Fruit fly (Drosophila melanogaster) whole organism, embryonic: ENCODE results near the gene CG42488.

Experiments
- ATbp ChIP-seq: fragments of 200-800 bp; sonication (Bioruptor generic); optimal IDR thresholded peaks from 2 replicates; lab custom pipeline; 2017; ENCODE audit warnings: missing biosample characterization, mild to moderate bottlenecking, missing genetic modification characterization, missing genetic modification reagents
- Atf6 ChIP-seq: fragments of 200-800 bp; sonication (Bioruptor generic); IDR thresholded peaks from 2 replicates; pipeline ENCODE4 v1.3.6; 2022; ENCODE audit warnings: missing biosample characterization, missing genetic modification characterization
- B-H1 ChIP-seq: fragments of 200-800 bp; sonication (Bioruptor generic); IDR thresholded peaks from 3 replicates; pipeline ENCODE4 v1.3.6; 2022; ENCODE audit warnings: missing biosample characterization, missing genetic modification characterization
- Bteb2 ChIP-seq: fragments of 200-800 bp; sonication (Bioruptor generic); optimal IDR thresholded peaks from 2 replicates; lab custom pipeline; 2016; ENCODE audit warnings: missing biosample characterization, missing genetic modification characterization
- CG11456 ChIP-seq: fragments of 200-800 bp; sonication (Bioruptor generic); IDR thresholded peaks from 3 replicates; pipeline ENCODE4 v1.3.6; 2022; ENCODE audit warnings: missing biosample characterization, missing genetic modification characterization
- CG14441 ChIP-seq: fragments of 200-800 bp; sonication (Bioruptor generic); IDR thresholded peaks from 2 replicates; pipeline ENCODE4 v1.3.6; 2022; ENCODE audit warnings: missing biosample characterization, missing genetic modification characterization
- CG14860 ChIP-seq: fragments of 200-800 bp; sonication (Bioruptor generic); IDR thresholded peaks from 3 replicates; pipeline ENCODE4 v1.3.6; 2022; ENCODE audit warnings: missing biosample characterization, missing genetic modification characterization; ENCODE audit not compliant: partially characterized antibody
- CG14965 ChIP-seq: fragments of 200-800 bp; sonication (Bioruptor generic); optimal IDR thresholded peaks from 2 replicates; lab custom pipeline; 2016; ENCODE audit warnings: missing biosample characterization, missing genetic modification characterization, borderline replicate concordance
- CG1647 ChIP-seq: fragments of 200-800 bp; sonication (Bioruptor generic); optimal IDR thresholded peaks from 3 replicates; lab custom pipeline; 2016; ENCODE audit warnings: missing biosample characterization, missing genetic modification characterization
- CG17359 ChIP-seq: fragments of 200-800 bp; sonication (Bioruptor generic); optimal IDR thresholded peaks from 3 replicates; lab custom pipeline; 2018; ENCODE audit warnings: missing biosample characterization, mild to moderate bottlenecking, missing genetic modification characterization, moderate library complexity
- CG17385 ChIP-seq: fragments of 200-800 bp; sonication (Bioruptor generic); optimal IDR thresholded peaks from 3 replicates; lab custom pipeline; 2018; ENCODE audit warnings: missing biosample characterization, mild to moderate bottlenecking, missing genetic modification characterization
- CG17612 ChIP-seq: fragments of 200-800 bp; sonication (Bioruptor generic); IDR thresholded peaks from 2 replicates; pipeline ENCODE4 v1.3.6; 2022; ENCODE audit warnings: missing biosample characterization, missing genetic modification characterization
- CG18011 ChIP-seq: fragments of 200-800 bp; sonication (Bioruptor generic); optimal IDR thresholded peaks from 2 replicates; lab custom pipeline; 2017; ENCODE audit warnings: missing biosample characterization, missing genetic modification characterization, mild to moderate bottlenecking, moderate library complexity, missing genotype
- CG2120 ChIP-seq: fragments of 200-800 bp; sonication (Bioruptor generic); optimal IDR thresholded peaks from 3 replicates; lab custom pipeline; 2016; ENCODE audit warnings: missing biosample characterization, missing genetic modification characterization
- CG2875 ChIP-seq: fragments of 200-800 bp; sonication (Bioruptor generic); optimal IDR thresholded peaks from 2 replicates; lab custom pipeline; 2017; ENCODE audit warnings: missing biosample characterization, mild to moderate bottlenecking, missing genetic modification characterization, missing genetic modification reagents
- CG32772 ChIP-seq: fragments of 200-800 bp; sonication (Bioruptor generic); IDR thresholded peaks from 2 replicates; pipeline ENCODE4 v1.3.6; 2022; ENCODE audit warnings: missing biosample characterization, missing genetic modification characterization
- CG7556 ChIP-seq: fragments of 200-800 bp; sonication (Bioruptor generic); optimal IDR thresholded peaks from 2 replicates; lab custom pipeline; 2017; ENCODE audit warnings: missing biosample characterization, mild to moderate bottlenecking, missing genetic modification characterization
- CG9727 ChIP-seq: fragments of 200-800 bp; sonication (Bioruptor generic); optimal IDR thresholded peaks from 3 replicates; lab custom pipeline; 2017; ENCODE audit warnings: missing biosample characterization, mild to moderate bottlenecking, missing genetic modification characterization
- CG9817 ChIP-seq: fragments of 200-800 bp; sonication (Bioruptor generic); optimal IDR thresholded peaks from 2 replicates; lab custom pipeline; 2018; ENCODE audit warnings: missing biosample characterization, mild to moderate bottlenecking, missing genetic modification characterization, moderate library complexity
- CG9876 ChIP-seq: fragments of 200-800 bp; sonication (Bioruptor generic); optimal IDR thresholded peaks from 2 replicates; lab custom pipeline; 2016; ENCODE audit warnings: missing biosample characterization, missing genetic modification characterization
- CTCF ChIP-seq: fragments of 200-800 bp; sonication (Bioruptor generic); optimal IDR thresholded peaks from 2 replicates; lab custom pipeline; 2017; ENCODE audit warnings: missing biosample characterization, mild to moderate bottlenecking, missing genetic modification characterization, moderate library complexity
- Drgx ChIP-seq: fragments of 200-800 bp; sonication (Bioruptor generic); IDR thresholded peaks from 2 replicates; pipeline ENCODE4 v1.3.6; 2022; ENCODE audit warnings: missing biosample characterization, missing genetic modification characterization
- Fer1 ChIP-seq: fragments of 200-800 bp; sonication (Bioruptor generic); optimal IDR thresholded peaks from 2 replicates; lab custom pipeline; 2017; ENCODE audit warnings: missing biosample characterization, mild to moderate bottlenecking, missing genetic modification characterization
- HLHmδ ChIP-seq: fragments of 200-800 bp; sonication (Bioruptor generic); optimal IDR thresholded peaks from 2 replicates; lab custom pipeline; 2018; ENCODE audit warnings: missing biosample characterization, mild to moderate bottlenecking, missing genetic modification characterization, moderate library complexity
- Hsf ChIP-seq: fragments of 200-800 bp; sonication (Bioruptor generic); optimal IDR thresholded peaks from 3 replicates; lab custom pipeline; 2016; ENCODE audit warnings: missing biosample characterization, missing genetic modification characterization
- Lpt ChIP-seq: fragments of >200 bp; optimal IDR thresholded peaks from 2 replicates; lab custom pipeline; 2018; ENCODE audit warnings: missing biosample characterization, missing genetic modification characterization
- Myb ChIP-seq: fragments of 200-800 bp; sonication (Bioruptor generic); optimal IDR thresholded peaks from 2 replicates; lab custom pipeline; 2016; ENCODE audit warnings: missing biosample characterization, missing genetic modification characterization
- NFAT ChIP-seq: fragments of 200-800 bp; sonication (Bioruptor generic); IDR thresholded peaks from 2 replicates; pipeline ENCODE4 v1.3.6; 2022; ENCODE audit warnings: missing biosample characterization, missing genetic modification characterization
- Pdp1 ChIP-seq, 2 experiments: fragments of 200-800 bp; sonication (Bioruptor generic); optimal IDR thresholded peaks; 3 replicates each; lab custom pipeline; 2016; ENCODE audit warnings: missing biosample characterization in 2 of 2, missing genetic modification characterization in 2 of 2, mild to moderate bottlenecking in 1 of 2, moderate library complexity in 1 of 2
- Sox102F ChIP-seq: fragments of 200-800 bp; sonication (Bioruptor generic); optimal IDR thresholded peaks from 2 replicates; lab custom pipeline; 2018; ENCODE audit warnings: missing biosample characterization, mild to moderate bottlenecking, missing genetic modification characterization, moderate library complexity
- Taf1 ChIP-seq: fragments of 200-800 bp; sonication (Bioruptor generic); IDR thresholded peaks from 2 replicates; pipeline ENCODE4 v1.3.6; 2022; ENCODE audit warnings: missing biosample characterization, missing genetic modification characterization
- ac ChIP-seq: fragments of 200-800 bp; sonication (Bioruptor generic); optimal IDR thresholded peaks from 3 replicates; lab custom pipeline; 2017; ENCODE audit warnings: missing biosample characterization, mild to moderate bottlenecking, missing genetic modification characterization
- ci ChIP-seq: fragments of 200-800 bp; sonication (Bioruptor generic); IDR thresholded peaks from 3 replicates; pipeline ENCODE4 v1.3.6; 2022; ENCODE audit warnings: missing biosample characterization, missing genetic modification characterization
- fd64A ChIP-seq: fragments of 200-800 bp; sonication (Bioruptor generic); optimal IDR thresholded peaks from 3 replicates; lab custom pipeline; 2018; ENCODE audit warnings: missing biosample characterization, mild to moderate bottlenecking, missing genetic modification characterization
- insv ChIP-seq, 2 experiments: fragments of 200-800 bp; sonication (Bioruptor generic); optimal IDR thresholded peaks; 3 replicates each; lab custom pipeline; 2016 to 2018; ENCODE audit warnings: missing biosample characterization in 2 of 2, missing genetic modification characterization in 2 of 2
- jigr1 ChIP-seq: fragments of 200-800 bp; sonication (Bioruptor generic); IDR thresholded peaks from 3 replicates; pipeline ENCODE4 v1.3.6; 2022; ENCODE audit warnings: missing biosample characterization, missing genetic modification characterization
- ken ChIP-seq: fragments of 200-800 bp; sonication (Bioruptor generic); IDR thresholded peaks from 3 replicates; pipeline ENCODE4 v1.3.6; 2022; ENCODE audit warnings: missing biosample characterization, missing genetic modification characterization
- lov ChIP-seq, 2 experiments: fragments of 200-800 bp in 1 of 2; fragments of >200 bp in 1 of 2; sonication (Bioruptor generic) in 1 of 2; IDR thresholded peaks in 1 of 2; optimal IDR thresholded peaks in 1 of 2; 2 replicates in 1 of 2; 3 replicates in 1 of 2; pipeline versions ENCODE4 v1.3.6 to Lab custom; 2017 to 2022; ENCODE audit warnings: missing biosample characterization in 1 of 2, missing genetic modification characterization in 1 of 2
- nerfin-1 ChIP-seq: fragments of 200-800 bp; sonication (Bioruptor generic); optimal IDR thresholded peaks from 3 replicates; lab custom pipeline; 2019; ENCODE audit warnings: missing biosample characterization, mild to moderate bottlenecking, missing genetic modification characterization, moderate library complexity
- nom ChIP-seq: fragments of 200-800 bp; sonication (Bioruptor generic); optimal IDR thresholded peaks from 2 replicates; lab custom pipeline; 2017; ENCODE audit warnings: missing biosample characterization, missing genetic modification characterization, mild to moderate bottlenecking, moderate library complexity, missing genetic modification reagents
- otp ChIP-seq: fragments of 200-800 bp; sonication (Bioruptor generic); IDR thresholded peaks from 3 replicates; pipeline ENCODE4, ENCODE4 v1.3.6; 2022; ENCODE audit warnings: missing biosample characterization, missing genetic modification characterization
- pnt ChIP-seq: fragments of 200-800 bp; sonication (Bioruptor generic); optimal IDR thresholded peaks from 3 replicates; lab custom pipeline; 2016; ENCODE audit warnings: missing biosample characterization, missing genetic modification characterization
- ro ChIP-seq: fragments of 200-800 bp; sonication (Bioruptor generic); IDR thresholded peaks from 2 replicates; pipeline ENCODE4 v1.3.6; 2022; ENCODE audit warnings: missing biosample characterization, missing genetic modification characterization
- schlank ChIP-seq: fragments of 200-800 bp; sonication (Bioruptor generic); optimal IDR thresholded peaks from 2 replicates; lab custom pipeline; 2018; ENCODE audit warnings: missing biosample characterization, mild to moderate bottlenecking, missing genetic modification characterization
- scrt ChIP-seq: fragments of 200-800 bp; sonication (Bioruptor generic); optimal IDR thresholded peaks from 2 replicates; lab custom pipeline; 2018; ENCODE audit warnings: missing biosample characterization, mild to moderate bottlenecking, missing genetic modification characterization, moderate library complexity
- sisA ChIP-seq: fragments of 200-800 bp; sonication (Bioruptor generic); IDR thresholded peaks from 2 replicates; pipeline ENCODE4 v1.3.6; 2022; ENCODE audit warnings: missing biosample characterization, missing genetic modification characterization
- slp2 ChIP-seq: fragments of 200-800 bp; sonication (Bioruptor generic); optimal IDR thresholded peaks from 2 replicates; lab custom pipeline; 2016; ENCODE audit warnings: missing biosample characterization, missing genetic modification characterization
- ttk ChIP-seq: fragments of 200-800 bp; sonication (Bioruptor generic); IDR thresholded peaks from 2 replicates; pipeline ENCODE4 v2.1.2; 2022; ENCODE audit warnings: missing biosample characterization, missing genetic modification characterization
- vfl ChIP-seq: fragments of 200-800 bp; sonication (Bioruptor generic); optimal IDR thresholded peaks from 2 replicates; lab custom pipeline; 2016; ENCODE audit warnings: missing biosample characterization, missing genetic modification characterization
- wdn ChIP-seq: fragments of 200-800 bp; sonication (Bioruptor generic); IDR thresholded peaks from 2 replicates; pipeline ENCODE4 v1.3.6; 2022; ENCODE audit warnings: missing biosample characterization, missing genetic modification characterization
- zfh1 ChIP-seq: fragments of 200-800 bp; sonication (Bioruptor generic); IDR thresholded peaks from 3 replicates; pipeline ENCODE4 v1.3.6; 2022; ENCODE audit warnings: missing biosample characterization, missing genetic modification characterization

Gene CG42488

DNA sequence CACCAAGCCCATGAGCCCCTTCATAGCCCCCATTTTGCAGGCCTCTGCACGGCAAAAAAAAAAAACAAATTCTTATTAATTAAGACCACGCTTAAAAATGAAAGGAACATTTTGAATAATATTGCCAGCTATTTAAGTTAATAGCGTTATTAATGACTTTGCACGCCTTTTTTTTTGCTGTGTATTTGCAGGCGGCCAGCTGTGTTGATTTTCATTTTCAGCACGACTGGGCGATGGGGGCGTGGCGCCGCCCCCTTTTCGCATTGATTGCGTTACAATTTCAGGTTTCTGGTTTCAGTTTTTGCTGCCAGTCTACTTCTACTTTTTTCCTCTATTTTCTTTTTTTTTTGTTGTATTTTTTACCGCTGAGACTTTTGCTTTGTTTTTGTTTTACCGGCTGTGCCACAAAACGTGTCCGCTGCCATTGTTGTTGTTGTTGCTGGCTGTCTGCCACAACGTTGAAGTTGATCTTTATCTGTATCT is 49.0 kb downstream of the CG42488 start (continued):
- TF ChIP-seq nerfin-1 (tag; lab: Kevin White, UChicago), result no peak
- peak; percentile 3 for TF ChIP-seq CG2120 (GFP tag; lab: Kevin White, UChicago)
- TF ChIP-seq insv (GFP tag; optimal IDR thresholded peaks at IDR 0.05; lab: Kevin White, UChicago), result no peak
- TF ChIP-seq Hsf (GFP tag; lab: Kevin White, UChicago), result no peak
- peak; percentile 65 for TF ChIP-seq CG17359 (tag; lab: Kevin White, UChicago)
- no peak for TF ChIP-seq wdn (GFP tag; lab: Robert Waterston, UW)
- no peak for TF ChIP-seq CG9727 (GFP tag; lab: Kevin White, UChicago)
- no peak for TF ChIP-seq ac (GFP tag; lab: Kevin White, UChicago)
- TF ChIP-seq ro (GFP tag; lab: Robert Waterston, UW), result no peak
- no peak for TF ChIP-seq CG2875
- no peak for TF ChIP-seq CG14965
- TF ChIP-seq nom, result peak; percentile 98
- peak; percentile 1 for TF ChIP-seq Myb
- no peak for TF ChIP-seq HLHmδ (GFP tag; lab: Kevin White, UChicago)
- TF ChIP-seq CG32772 (GFP tag; lab: Robert Waterston, UW), result peak; percentile 42; the same call in 1 of the 2 replicates
- no peak for TF ChIP-seq B-H1 (GFP tag; lab: Robert Waterston, UW)
- no peak for TF ChIP-seq ATbp
- TF ChIP-seq Taf1, result no peak
- peak; percentile 8; the same call in 1 of the 2 replicates for TF ChIP-seq CG17612 (GFP tag; lab: Robert Waterston, UW)
- TF ChIP-seq Sox102F (GFP tag; lab: Kevin White, UChicago), result peak; percentile 47
- TF ChIP-seq pnt, result peak; percentile 39
- TF ChIP-seq CG18011 (GFP tag; lab: Kevin White, UChicago), result no peak
- no peak for TF ChIP-seq CG1647 (GFP tag; lab: Kevin White, UChicago)
- no peak for TF ChIP-seq CG7556
- no peak for TF ChIP-seq fd64A (GFP tag; lab: Kevin White, UChicago)
- no peak for TF ChIP-seq Lpt (GFP tag; lab: Kevin White, UChicago)
- TF ChIP-seq otp (GFP tag; lab: Robert Waterston, UW), result 0 out of 3 replicates have a peak, but pooled peaks have one; percentile 40
- no peak for TF ChIP-seq CG9817 (tag; lab: Kevin White, UChicago)
- TF ChIP-seq slp2 (GFP tag; lab: Kevin White, UChicago), result no peak
- TF ChIP-seq Drgx (GFP tag; lab: Robert Waterston, UW), result peak; percentile 94
- no peak for TF ChIP-seq Atf6 (GFP tag; lab: Robert Waterston, UW)
- TF ChIP-seq CG11456 (GFP tag; lab: Robert Waterston, UW), result 0 out of 3 replicates have a peak, but pooled peaks have one; percentile 49
- no peak for TF ChIP-seq lov (optimal IDR thresholded peaks at IDR 0.05; lab: Kevin White, UChicago)
- TF ChIP-seq lov (GFP tag; IDR thresholded peaks at IDR 0.05; lab: Robert Waterston, UW), result peak; percentile 38; the same call in 1 of the 3 replicates
- 0 out of 2 replicates have a peak, but pooled peaks have one; percentile 20 for TF ChIP-seq ttk (GFP tag; lab: Robert Waterston, UW)
- TF ChIP-seq CG17385 (GFP tag; lab: Kevin White, UChicago), result no peak
- TF ChIP-seq Bteb2, result no peak
- peak; percentile 50 for TF ChIP-seq Fer1 (GFP tag; lab: Kevin White, UChicago)
- TF ChIP-seq scrt (GFP tag; lab: Kevin White, UChicago), result no peak
- TF ChIP-seq Pdp1 (GFP tag; optimal IDR thresholded peaks at IDR 0.05; lab: Kevin White, UChicago), result peak in 1 of 2 experiments; percentile 32
- TF ChIP-seq CTCF, result no peak
- TF ChIP-seq sisA, result no peak; the same call in 1 of the 2 replicates
- TF ChIP-seq ci, result peak; percentile 73
- TF ChIP-seq zfh1 (GFP tag; lab: Robert Waterston, UW), result peak; percentile 63; the same call in 2 of the 3 replicates
- TF ChIP-seq CG9876 (GFP tag; lab: Kevin White, UChicago), result no peak
- no peak for TF ChIP-seq NFAT (GFP tag; lab: Robert Waterston, UW)
- no peak for TF ChIP-seq schlank
- TF ChIP-seq vfl (GFP tag; lab: Kevin White, UChicago), result no peak
- peak; percentile 62 for TF ChIP-seq CG14441 (GFP tag; lab: Robert Waterston, UW)
- no peak for TF ChIP-seq jigr1 (GFP tag; lab: Robert Waterston, UW)
- TF ChIP-seq ken (GFP tag; lab: Robert Waterston, UW), result peak; percentile 57; the same call in 1 of the 3 replicates
- TF ChIP-seq CG14860 (GFP tag; lab: Robert Waterston, UW), result no peak
